Worm (Caenorhabditis elegans) whole organism, L2 larva: ENCODE measurements around the gene ssu-1.
A peak's percentile ranks its signal among the peaks of the same experiment; 100 is the strongest.

Experiments
- C34F6.9 ChIP-seq: fragments of 150-350 bp; optimal IDR thresholded peaks from 2 replicates; lab custom pipeline; 2014; ENCODE audit warnings: missing biosample characterization, missing genetic modification characterization
- F13H6.1 ChIP-seq: sonication (generic microtip); optimal IDR thresholded peaks from 2 replicates; lab custom pipeline; 2016; ENCODE audit warnings: missing genetic modification characterization, missing compliant biosample characterization
- R02D3.7 ChIP-seq: fragments of 150-350 bp; optimal IDR thresholded peaks from 2 replicates; lab custom pipeline; 2014; ENCODE audit warnings: missing biosample characterization, missing genetic modification characterization
- Y55F3AM.14 ChIP-seq: fragments of 200-800 bp; sonication (Bioruptor generic); optimal IDR thresholded peaks from 2 replicates; lab custom pipeline; 2018; ENCODE audit warnings: mild to moderate bottlenecking, missing genetic modification characterization, missing compliant biosample characterization
- ZK546.5 ChIP-seq: sonication (generic microtip); optimal IDR thresholded peaks from 2 replicates; lab custom pipeline; 2017; ENCODE audit warnings: missing biosample characterization, missing genetic modification characterization
- alr-1 ChIP-seq: fragments of 150-350 bp; optimal IDR thresholded peaks from 2 replicates; lab custom pipeline; 2014; ENCODE audit warnings: missing biosample characterization, missing genetic modification characterization
- aly-2 ChIP-seq: fragments of 150-350 bp; optimal IDR thresholded peaks from 2 replicates; lab custom pipeline; 2014; ENCODE audit warnings: missing biosample characterization, missing genetic modification characterization
- ama-1 ChIP-seq: fragments of 150-350 bp; optimal IDR thresholded peaks from 2 replicates; lab custom pipeline; 2018; ENCODE audit warnings: inconsistent platforms
- blmp-1 ChIP-seq: sonication (generic microtip); optimal IDR thresholded peaks from 2 replicates; lab custom pipeline; 2017; ENCODE audit warnings: missing genetic modification characterization, mild to moderate bottlenecking, missing compliant biosample characterization, antibody characterized with exemption, moderate library complexity; ENCODE audit not compliant: insufficient read depth
- ceh-16 ChIP-seq: fragments of 150-350 bp; optimal IDR thresholded peaks from 2 replicates; lab custom pipeline; 2014; ENCODE audit warnings: missing biosample characterization, missing genetic modification characterization
- crh-2 ChIP-seq: sonication (generic microtip); optimal IDR thresholded peaks from 2 replicates; lab custom pipeline; 2017; ENCODE audit warnings: missing biosample characterization, missing genetic modification characterization
- egl-27 ChIP-seq: sonication (generic microtip); optimal IDR thresholded peaks from 3 replicates; lab custom pipeline; 2017; ENCODE audit warnings: missing biosample characterization, missing genetic modification reagents, missing genetic modification characterization
- elt-1 ChIP-seq: fragments of 150-350 bp; optimal IDR thresholded peaks from 2 replicates; lab custom pipeline; 2014; ENCODE audit warnings: missing biosample characterization, missing genetic modification characterization
- elt-3 ChIP-seq: sonication (generic microtip); optimal IDR thresholded peaks from 2 replicates; lab custom pipeline; 2017; ENCODE audit warnings: missing biosample characterization, missing genetic modification characterization
- fos-1 ChIP-seq: fragments of 150-350 bp; optimal IDR thresholded peaks from 2 replicates; lab custom pipeline; 2014; ENCODE audit warnings: missing biosample characterization, missing genetic modification characterization
- gmeb-1 ChIP-seq: fragments of 150-350 bp; optimal IDR thresholded peaks from 2 replicates; lab custom pipeline; 2014; ENCODE audit warnings: missing biosample characterization, missing genetic modification characterization
- lin-39 ChIP-seq: fragments of 150-350 bp; optimal IDR thresholded peaks from 2 replicates; lab custom pipeline; 2014; ENCODE audit warnings: missing biosample characterization, missing genetic modification reagents, missing genetic modification characterization
- lsy-2 ChIP-seq, 2 experiments: fragments of 150-350 bp in 1 of 2; sonication (generic microtip) in 1 of 2; optimal IDR thresholded peaks; 2 replicates each; lab custom pipeline; 2014 to 2017; ENCODE audit warnings: missing biosample characterization in 2 of 2, missing genetic modification characterization in 2 of 2
- mab-5 ChIP-seq: fragments of 150-350 bp; optimal IDR thresholded peaks from 2 replicates; lab custom pipeline; 2014; ENCODE audit warnings: missing biosample characterization, missing genetic modification characterization
- mdl-1 ChIP-seq, 2 experiments: fragments of 150-350 bp in 1 of 2; sonication (generic microtip) in 1 of 2; optimal IDR thresholded peaks; 2 replicates each; lab custom pipeline; 2017; ENCODE audit warnings: missing biosample characterization in 2 of 2, missing genetic modification characterization in 2 of 2
- nhr-10 ChIP-seq: sonication (generic microtip); optimal IDR thresholded peaks from 2 replicates; lab custom pipeline; 2017; ENCODE audit warnings: missing biosample characterization, missing genetic modification characterization
- nhr-11 ChIP-seq: fragments of 150-350 bp; optimal IDR thresholded peaks from 2 replicates; lab custom pipeline; 2014; ENCODE audit warnings: missing biosample characterization, missing genetic modification characterization
- nhr-12 ChIP-seq: fragments of 150-350 bp; optimal IDR thresholded peaks from 2 replicates; lab custom pipeline; 2014; ENCODE audit warnings: missing biosample characterization, missing genetic modification characterization
- nhr-129 ChIP-seq: fragments of 150-350 bp; optimal IDR thresholded peaks from 2 replicates; lab custom pipeline; 2014; ENCODE audit warnings: missing biosample characterization, missing genetic modification characterization
- nhr-21 ChIP-seq: fragments of 150-350 bp; optimal IDR thresholded peaks from 2 replicates; lab custom pipeline; 2014; ENCODE audit warnings: missing biosample characterization, missing genetic modification characterization
- nhr-6 ChIP-seq: fragments of 150-350 bp; optimal IDR thresholded peaks from 2 replicates; lab custom pipeline; 2014; ENCODE audit warnings: missing biosample characterization, missing genetic modification characterization
- nhr-77 ChIP-seq: fragments of 150-350 bp; optimal IDR thresholded peaks from 2 replicates; lab custom pipeline; 2014; ENCODE audit warnings: missing biosample characterization, missing genetic modification characterization
- peb-1 ChIP-seq: fragments of 150-350 bp; optimal IDR thresholded peaks from 2 replicates; lab custom pipeline; 2014; ENCODE audit warnings: missing biosample characterization, missing genetic modification characterization
- sem-4 ChIP-seq: fragments of 150-350 bp; optimal IDR thresholded peaks from 2 replicates; lab custom pipeline; 2014; ENCODE audit warnings: missing biosample characterization, missing genetic modification reagents, missing genetic modification characterization
- skn-1 ChIP-seq: sonication (generic microtip); optimal IDR thresholded peaks from 2 replicates; lab custom pipeline; 2017; ENCODE audit warnings: missing biosample characterization, missing genetic modification characterization
- sma-3 ChIP-seq: sonication (generic microtip); optimal IDR thresholded peaks from 2 replicates; lab custom pipeline; 2016; ENCODE audit warnings: missing genetic modification reagents, missing genetic modification characterization, missing compliant biosample characterization
- sma-9 ChIP-seq, 2 experiments: fragments of 150-350 bp in 1 of 2; sonication (generic microtip) in 1 of 2; optimal IDR thresholded peaks; 2 replicates each; lab custom pipeline; 2014 to 2016; ENCODE audit warnings: missing genetic modification characterization in 2 of 2, mild to moderate bottlenecking in 1 of 2, missing biosample characterization in 1 of 2, missing compliant biosample characterization in 1 of 2, missing genetic modification reagents in 1 of 2, moderate library complexity in 1 of 2
- snpc-4 ChIP-seq: fragments of 150-350 bp; optimal IDR thresholded peaks from 2 replicates; lab custom pipeline; 2014; ENCODE audit warnings: missing biosample characterization, missing genetic modification characterization
- unc-39 ChIP-seq: fragments of 150-350 bp; optimal IDR thresholded peaks from 2 replicates; lab custom pipeline; 2014; ENCODE audit warnings: missing biosample characterization, missing genetic modification characterization
- unc-55 ChIP-seq: fragments of 150-350 bp; sonication (generic microtip); optimal IDR thresholded peaks from 3 replicates; lab custom pipeline; 2014; ENCODE audit warnings: missing biosample characterization, missing genetic modification reagents, missing genetic modification characterization
- unc-62 ChIP-seq: fragments of 150-350 bp; optimal IDR thresholded peaks from 2 replicates; lab custom pipeline; 2014; ENCODE audit warnings: missing biosample characterization, missing genetic modification reagents, missing genetic modification characterization
- zag-1 ChIP-seq: fragments of 150-350 bp; optimal IDR thresholded peaks from 2 replicates; lab custom pipeline; 2014; ENCODE audit warnings: missing biosample characterization, missing genetic modification characterization
- ztf-4 ChIP-seq: fragments of 150-350 bp; optimal IDR thresholded peaks from 2 replicates; lab custom pipeline; 2014; ENCODE audit warnings: missing biosample characterization, missing genetic modification characterization

The ssu-1 gene

DNA sequence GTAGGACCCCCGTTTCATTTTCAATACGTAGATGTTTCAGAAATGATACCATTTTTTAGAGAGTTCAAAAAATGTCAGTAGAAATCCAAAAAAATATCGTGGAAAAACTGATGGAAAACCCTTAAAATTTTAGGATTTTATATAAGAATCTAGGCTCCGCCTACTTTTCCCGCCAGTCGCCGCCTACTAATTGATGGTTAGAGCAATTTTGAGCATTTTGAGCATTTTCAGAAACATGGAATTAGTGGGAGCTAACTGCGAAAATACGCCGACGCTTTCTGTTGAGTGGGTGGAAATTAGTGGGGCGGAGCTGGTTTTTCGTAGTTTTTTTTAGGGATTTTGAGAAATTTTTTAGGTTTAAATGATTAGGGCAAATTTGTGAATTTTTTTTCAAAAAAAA lies at the start of gene ssu-1:
TSS of gene ssu-1 (minus strand) at position 101 of the 400 bp plus-strand sequence.
- no peak for TF ChIP-seq ama-1 (lab: Kevin White, UChicago)
- no peak for TF ChIP-seq R02D3.7 (tag; lab: Kevin White, UChicago)
- no peak for TF ChIP-seq egl-27 (tag; lab: Kevin White, UChicago)
- no peak for TF ChIP-seq nhr-21
- TF ChIP-seq ztf-4 (tag; lab: Kevin White, UChicago) = no peak
- TF ChIP-seq, all 48 proteins: peak for 0

DNA sequence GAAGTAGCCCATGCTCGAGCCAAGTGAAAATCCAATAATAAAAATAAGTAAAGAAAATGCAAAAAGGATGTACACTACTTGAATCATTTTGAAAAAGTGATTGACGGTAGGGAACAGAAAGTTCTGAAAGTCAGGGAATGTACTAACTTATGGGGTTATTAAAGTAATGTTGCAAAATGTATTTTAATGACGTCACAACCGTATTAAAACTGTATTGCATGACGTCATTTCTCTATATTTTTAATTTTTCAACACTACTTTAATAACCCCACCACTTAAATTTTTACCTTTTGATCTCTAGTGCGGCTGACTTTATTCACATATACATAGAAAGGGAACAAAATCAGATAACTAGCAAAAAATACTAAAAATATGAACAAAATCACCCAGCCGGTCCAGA lies 49.2 kb upstream of the ssu-1 start:
- TF ChIP-seq fos-1 (tag; lab: Kevin White, UChicago) (no peak), unc-55 (GFP tag; lab: Kevin White, UChicago) (no peak), crh-2 (tag; lab: Kevin White, UChicago) (no peak), ceh-16 (no peak), elt-1 (tag; lab: Kevin White, UChicago) (no peak), sma-3 (GFP tag; lab: Kevin White, UChicago) (no peak)

DNA sequence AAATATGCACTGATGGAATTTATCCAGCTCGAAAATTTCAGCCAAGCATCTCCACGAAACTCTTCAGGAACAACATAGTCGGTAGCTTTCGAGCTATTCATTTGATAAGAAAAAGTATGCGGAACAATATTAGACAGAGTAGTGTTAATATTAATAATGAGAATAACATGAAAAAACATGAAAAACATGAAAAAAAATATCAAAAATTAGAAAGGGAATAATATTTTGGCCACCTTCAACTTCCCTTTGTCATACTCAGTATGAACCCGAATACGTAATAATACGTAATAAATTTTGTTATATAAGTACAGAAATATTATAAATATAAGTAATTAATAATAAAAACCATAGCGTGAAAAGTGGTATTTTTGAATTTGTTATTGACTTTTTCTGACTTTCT lies 38.9 kb upstream of the ssu-1 start, which contains the start of gene srw-39:
TSS of gene srw-39 (minus strand) at position 101 of the 400 bp plus-strand sequence.
- TF ChIP-seq lsy-2 (tag; optimal IDR thresholded peaks at IDR 0.05; lab: Kevin White, UChicago) (no peak), egl-27 (tag; lab: Kevin White, UChicago) (no peak), ama-1 (lab: Kevin White, UChicago) (no peak), mdl-1 (tag; optimal IDR thresholded peaks at IDR 0.05; lab: Kevin White, UChicago) (no peak), alr-1 (tag; lab: Kevin White, UChicago) (no peak), peb-1 (tag; lab: Kevin White, UChicago) (no peak), elt-3 (no peak), blmp-1 (no peak), lin-39 (tag; lab: Kevin White, UChicago) (no peak), R02D3.7 (tag; lab: Kevin White, UChicago) (no peak), sem-4 (tag; lab: Kevin White, UChicago) (no peak)

DNA sequence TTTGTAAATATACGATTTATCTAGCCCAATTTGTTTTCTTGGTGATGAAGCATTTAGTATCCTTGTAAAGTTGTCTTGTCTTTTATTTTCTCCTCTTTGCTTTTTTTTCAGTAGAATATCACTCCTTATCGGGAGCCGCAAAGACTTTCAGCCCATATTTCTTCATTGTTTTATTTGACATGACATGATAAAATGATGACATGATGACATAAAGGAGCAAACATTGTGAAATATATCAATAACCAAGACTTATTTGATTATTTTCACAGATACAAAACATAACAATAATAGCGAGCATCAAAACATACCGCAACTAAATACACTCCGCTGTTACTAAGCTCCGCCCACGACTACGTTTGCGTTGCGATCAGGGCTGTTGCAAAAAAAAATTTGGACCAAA lies 32.7 kb upstream of the ssu-1 start:
- TF ChIP-seq skn-1 (tag; lab: Kevin White, UChicago) (peak; percentile 86), zag-1 (tag; lab: Kevin White, UChicago) (no peak), fos-1 (tag; lab: Kevin White, UChicago) (peak; percentile 8)

DNA sequence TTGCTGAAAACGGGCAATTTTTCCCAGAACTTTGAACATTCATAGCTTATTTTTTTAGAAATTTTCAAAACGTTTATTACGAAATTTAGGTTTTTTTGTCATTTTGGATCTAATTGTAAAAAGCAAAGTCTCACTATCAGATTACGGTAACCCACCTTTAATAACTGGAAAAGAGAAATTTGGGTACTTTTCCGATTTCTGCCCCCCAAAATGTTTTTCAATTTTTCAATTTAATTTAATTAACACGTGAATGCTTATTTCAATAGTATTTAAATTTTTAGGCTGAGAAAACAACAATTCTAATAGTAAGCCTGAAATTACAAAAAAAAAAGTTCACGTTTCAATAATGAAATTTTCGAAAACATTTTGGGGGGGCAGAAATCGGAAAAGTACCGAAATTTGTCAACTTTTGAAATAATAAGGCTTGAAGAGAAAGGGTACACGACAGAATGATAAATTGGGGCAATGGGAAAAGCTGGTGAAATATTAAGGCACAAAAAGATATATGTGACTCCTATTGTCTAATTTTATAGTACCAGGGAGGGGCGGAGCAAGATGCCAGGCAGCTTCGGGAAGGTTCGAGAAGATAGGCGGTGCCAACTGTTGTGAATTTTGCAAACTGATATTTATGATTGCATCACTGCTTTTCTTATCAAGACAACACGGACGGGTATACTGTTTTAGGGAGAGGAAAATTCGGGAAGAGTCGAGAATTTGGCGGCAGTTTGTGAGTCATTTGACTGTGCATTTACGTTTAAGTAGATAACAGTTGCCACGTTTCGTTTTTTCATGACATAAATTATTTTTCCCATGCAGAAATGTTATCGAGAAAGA lies 31.2 kb upstream of the ssu-1 start, which contains the start of gene F19B2.5:
TSS of gene F19B2.5 (minus strand) at position 107 of the 834 bp plus-strand sequence.
- TF ChIP-seq unc-62 (GFP tag; lab: Kevin White, UChicago) (no peak), fos-1 (tag; lab: Kevin White, UChicago) (peak; percentile 69), sem-4 (tag; lab: Kevin White, UChicago) (no peak), ZK546.5 (tag; lab: Kevin White, UChicago) (no peak), unc-39 (tag; lab: Kevin White, UChicago) (no peak), elt-1 (tag; lab: Kevin White, UChicago) (no peak), snpc-4 (tag; lab: Kevin White, UChicago) (no peak), nhr-10 (tag; lab: Kevin White, UChicago) (peak; percentile 6), ama-1 (lab: Kevin White, UChicago) (peak; percentile 89), nhr-129 (peak; percentile 43), lin-39 (tag; lab: Kevin White, UChicago) (no peak), egl-27 (tag; lab: Kevin White, UChicago) (no peak), sma-3 (GFP tag; lab: Kevin White, UChicago) (peak; percentile 65), nhr-11 (tag; lab: Kevin White, UChicago) (no peak), ztf-4 (tag; lab: Kevin White, UChicago) (no peak), sma-9 (GFP tag; optimal IDR thresholded peaks at IDR 0.05; lab: Kevin White, UChicago) (peak; percentile 66), sma-9 (tag; optimal IDR thresholded peaks at IDR 0.05; lab: Kevin White, UChicago) (no peak), elt-3 (no peak), nhr-12 (no peak), skn-1 (tag; lab: Kevin White, UChicago) (no peak), F13H6.1 (tag; lab: Kevin White, UChicago) (peak; percentile 39), R02D3.7 (tag; lab: Kevin White, UChicago) (no peak), mab-5 (tag; lab: Kevin White, UChicago) (no peak), ceh-16 (no peak), gmeb-1 (tag; lab: Kevin White, UChicago) (peak; percentile 63), C34F6.9 (tag; lab: Kevin White, UChicago) (no peak), lsy-2 (tag; optimal IDR thresholded peaks at IDR 0.05; lab: Kevin White, UChicago) (peak in 1 of 2 experiments; percentile 35), aly-2 (tag; lab: Kevin White, UChicago) (no peak), Y55F3AM.14 (GFP tag; lab: Kevin White, UChicago) (no peak), nhr-6 (tag; lab: Kevin White, UChicago) (no peak), crh-2 (tag; lab: Kevin White, UChicago) (peak; percentile 95), nhr-77 (tag; lab: Kevin White, UChicago) (no peak)
